Worm (Caenorhabditis elegans): ENCODE data around the gene C49H3.6.

- no peak for TF ChIP-seq skn-1 (tag; optimal IDR thresholded peaks at IDR 0.05)
- no peak for TF ChIP-seq fkh-2 (tag; optimal IDR thresholded peaks at IDR 0.05)
- TF ChIP-seq unc-62 (GFP tag; optimal IDR thresholded peaks at IDR 0.05), result no peak
- no peak for TF ChIP-seq ztf-11 (tag; optimal IDR thresholded peaks at IDR 0.05)
- TF ChIP-seq sea-2 (GFP tag; optimal IDR thresholded peaks at IDR 0.05), result no peak
Observed at ce11 chrIV:7917881-7918280, 14.3 kb downstream of the C49H3.6 start.
